Fruit fly (Drosophila melanogaster): ENCODE data around the gene CG17154.

The CG17154 gene

DNA sequence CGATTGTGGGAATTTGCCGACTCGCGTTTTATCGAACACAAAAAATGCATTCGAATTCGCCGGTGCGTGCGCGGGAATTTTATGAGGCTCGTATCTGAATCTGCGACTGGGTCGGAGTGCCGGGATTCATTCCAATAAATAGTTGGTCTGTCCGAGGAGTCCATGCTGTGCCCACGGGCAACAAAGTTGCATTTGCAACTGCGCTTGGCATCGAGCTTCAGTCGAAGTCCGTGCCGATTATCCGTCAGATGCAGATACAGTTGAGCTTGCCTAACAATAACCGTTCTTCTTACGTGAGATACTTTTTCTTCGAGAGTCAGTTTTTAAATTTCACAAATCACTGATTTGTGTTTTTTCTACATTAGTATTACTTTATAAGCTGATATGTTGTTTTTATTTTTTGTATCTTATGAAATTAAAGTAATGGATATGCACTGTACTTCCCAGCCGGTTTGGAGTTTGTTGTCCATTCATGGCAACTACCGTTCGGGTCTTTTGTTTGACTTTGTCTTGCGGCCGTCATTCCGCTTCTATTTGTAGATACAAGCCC lies 30.1 kb upstream of the CG17154 start (continued):
- peak; percentile 64 for TF ChIP-seq CG15336 (GFP tag; IDR thresholded peaks at IDR 0.05)
- peak; percentile 90 for TF ChIP-seq CG10669 (GFP tag; optimal IDR thresholded peaks at IDR 0.05)
- peak; percentile 85 for TF ChIP-seq CG10631 (GFP tag; optimal IDR thresholded peaks at IDR 0.05)
- peak; percentile 60 to 65 for TF ChIP-seq ss (GFP tag; optimal IDR thresholded peaks at IDR 0.05)
- no peak for TF ChIP-seq vri (GFP tag; optimal IDR thresholded peaks at IDR 0.05)
- TF ChIP-seq CG6163 (GFP tag; IDR thresholded peaks at IDR 0.05), result peak; percentile 85
- peak; percentile 41 for TF ChIP-seq lz (GFP tag; optimal IDR thresholded peaks at IDR 0.05)
- TF ChIP-seq spab (GFP tag; optimal IDR thresholded peaks at IDR 0.05), result peak; percentile 28
- peak; percentile 63 for TF ChIP-seq CG7368 (GFP tag; optimal IDR thresholded peaks at IDR 0.05)
- TF ChIP-seq cyc (GFP tag; optimal IDR thresholded peaks at IDR 0.05), result peak; percentile 67
- TF ChIP-seq CG11762 (GFP tag; optimal IDR thresholded peaks at IDR 0.05; ENCODE audit: insufficient read depth), result peak; percentile 53
- TF ChIP-seq acj6 (GFP tag; optimal IDR thresholded peaks at IDR 0.05), result peak; percentile 1
- TF ChIP-seq CG4318 (GFP tag; optimal IDR thresholded peaks at IDR 0.05), result peak; percentile 26
- no peak for TF ChIP-seq fkh (GFP tag; optimal IDR thresholded peaks at IDR 0.05)
- TF ChIP-seq CG31627 (GFP tag; optimal IDR thresholded peaks at IDR 0.05), result no peak
- no peak for TF ChIP-seq Sox15 (GFP tag; optimal IDR thresholded peaks at IDR 0.05)
- peak; percentile 34 for TF ChIP-seq CG11902 (GFP tag; optimal IDR thresholded peaks at IDR 0.05)
- peak; percentile 16 for TF ChIP-seq Hr4 (GFP tag; optimal IDR thresholded peaks at IDR 0.05)
- peak; percentile 84 for TF ChIP-seq Eip75B (GFP tag; optimal IDR thresholded peaks at IDR 0.05)
- no peak for TF ChIP-seq CG6276 (GFP tag; optimal IDR thresholded peaks at IDR 0.05)
- TF ChIP-seq Gug (GFP tag; IDR thresholded peaks at IDR 0.05), result no peak

dm6 chr3L:12060101-12060500 lies 28.3 kb upstream of the CG17154 start:
- TF ChIP-seq Hr4 (GFP tag; optimal IDR thresholded peaks at IDR 0.05) (peak; percentile 77), CG4318 (GFP tag; optimal IDR thresholded peaks at IDR 0.05) (peak; percentile 66), eg (GFP tag; IDR thresholded peaks at IDR 0.05) (peak; percentile 47; the same call in 1 of the 3 replicates), CG15336 (GFP tag; IDR thresholded peaks at IDR 0.05) (peak; percentile 72), Sox15 (GFP tag; optimal IDR thresholded peaks at IDR 0.05) (no peak), OdsH (GFP tag; optimal IDR thresholded peaks at IDR 0.05) (peak; percentile 7), CG11294 (GFP tag; IDR thresholded peaks at IDR 0.05) (no peak), dac (GFP tag; optimal IDR thresholded peaks at IDR 0.05) (peak; percentile 49), CG8119 (GFP tag; IDR thresholded peaks at IDR 0.05) (peak; percentile 71), CG6808 (GFP tag; optimal IDR thresholded peaks at IDR 0.05) (no peak), Eip78C (GFP tag) (peak; percentile 40), net (GFP tag; optimal IDR thresholded peaks at IDR 0.05) (no peak), CG6276 (GFP tag; optimal IDR thresholded peaks at IDR 0.05) (peak; percentile 34), dsx (GFP tag; optimal IDR thresholded peaks at IDR 0.05; ENCODE audit: poor library complexity, severe bottlenecking) (no peak), svp (GFP tag) (peak; percentile 28), CG32006 (GFP tag; optimal IDR thresholded peaks at IDR 0.05) (peak; percentile 83), fkh (GFP tag; optimal IDR thresholded peaks at IDR 0.05) (peak; percentile 2)

dm6 chr3L:12062219-12062618 lies 26.2 kb upstream of the CG17154 start:
- TF ChIP-seq CG3032 (tag; optimal IDR thresholded peaks at IDR 0.05), result no peak
- TF ChIP-seq Gug (GFP tag; IDR thresholded peaks at IDR 0.05), result no peak
- peak; percentile 8 for TF ChIP-seq pdm3 (GFP tag; optimal IDR thresholded peaks at IDR 0.05)
- no peak for TF ChIP-seq Eip93F (GFP tag; optimal IDR thresholded peaks at IDR 0.05)
- TF ChIP-seq Lpt (GFP tag; optimal IDR thresholded peaks at IDR 0.05), result no peak
- TF ChIP-seq CG9139 (GFP tag; optimal IDR thresholded peaks at IDR 0.05), result no peak
- peak; percentile 18 for TF ChIP-seq CG10669 (GFP tag; optimal IDR thresholded peaks at IDR 0.05)
- no peak for TF ChIP-seq esn (GFP tag; optimal IDR thresholded peaks at IDR 0.05)
- peak; percentile 58 for TF ChIP-seq Eip78C (GFP tag)
- no peak for TF ChIP-seq vri (GFP tag; optimal IDR thresholded peaks at IDR 0.05)
- no peak for TF ChIP-seq CG3919 (GFP tag; optimal IDR thresholded peaks at IDR 0.05)
- TF ChIP-seq ss (GFP tag; optimal IDR thresholded peaks at IDR 0.05), result no peak
- TF ChIP-seq Met (GFP tag; optimal IDR thresholded peaks at IDR 0.05), result no peak
- TF ChIP-seq lz (GFP tag; optimal IDR thresholded peaks at IDR 0.05), result no peak
- TF ChIP-seq OdsH (GFP tag; optimal IDR thresholded peaks at IDR 0.05), result no peak
- peak; percentile 2 for TF ChIP-seq fd59A (GFP tag; optimal IDR thresholded peaks at IDR 0.05)
- TF ChIP-seq CG6808 (GFP tag; optimal IDR thresholded peaks at IDR 0.05), result no peak
- TF ChIP-seq CG8319 (GFP tag; optimal IDR thresholded peaks at IDR 0.05), result no peak
- no peak for TF ChIP-seq CG8119 (GFP tag; IDR thresholded peaks at IDR 0.05)
- TF ChIP-seq CG6163 (GFP tag; IDR thresholded peaks at IDR 0.05), result no peak
- peak; percentile 23 for TF ChIP-seq Ets96B (tag; optimal IDR thresholded peaks at IDR 0.05)
- TF ChIP-seq dsx (GFP tag; optimal IDR thresholded peaks at IDR 0.05; ENCODE audit: poor library complexity, severe bottlenecking), result no peak
- no peak for TF ChIP-seq fd85E (GFP tag; optimal IDR thresholded peaks at IDR 0.05)
- TF ChIP-seq spab (GFP tag; optimal IDR thresholded peaks at IDR 0.05), result no peak
- no peak for TF ChIP-seq Blimp-1 (GFP tag; optimal IDR thresholded peaks at IDR 0.05)
- no peak for TF ChIP-seq Hr38 (GFP tag; optimal IDR thresholded peaks at IDR 0.05)
- TF ChIP-seq CG31627 (GFP tag; optimal IDR thresholded peaks at IDR 0.05), result no peak

All from whole organism, prepupa.